Fruit fly (Drosophila melanogaster) whole organism, larva: ENCODE results near the gene Gr36b.

Experiments
- noc ChIP-seq: fragments of 200-800 bp; sonication (Bioruptor generic); optimal IDR thresholded peaks from 3 replicates; lab custom pipeline; 2019; ENCODE audit warnings: missing biosample characterization, mild to moderate bottlenecking, missing genetic modification characterization, moderate library complexity

The Gr36b gene

DNA sequence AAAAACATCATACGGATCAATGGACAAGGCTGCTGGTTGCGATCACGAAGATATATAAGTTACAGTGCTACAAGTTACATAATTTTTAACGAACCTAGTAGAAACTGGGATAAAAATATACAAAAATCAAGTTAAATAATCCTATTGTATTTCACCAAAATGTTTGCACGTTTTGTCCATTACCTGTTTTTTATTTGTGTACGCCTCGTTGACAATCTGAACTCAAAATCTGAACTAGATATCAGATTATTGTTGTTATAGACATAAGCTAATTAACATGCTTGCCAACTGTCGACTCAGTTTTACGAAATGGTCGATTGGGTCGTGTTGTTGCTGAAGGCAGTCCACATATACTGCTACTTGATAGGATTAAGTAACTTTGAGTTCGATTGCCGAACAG is at the start of gene Gr36b:
Gene Gr36b (plus strand): TSS at position 301 of the 400 bp plus-strand sequence.
- no peak for TF ChIP-seq noc (tag; lab: Kevin White, UChicago)

DNA sequence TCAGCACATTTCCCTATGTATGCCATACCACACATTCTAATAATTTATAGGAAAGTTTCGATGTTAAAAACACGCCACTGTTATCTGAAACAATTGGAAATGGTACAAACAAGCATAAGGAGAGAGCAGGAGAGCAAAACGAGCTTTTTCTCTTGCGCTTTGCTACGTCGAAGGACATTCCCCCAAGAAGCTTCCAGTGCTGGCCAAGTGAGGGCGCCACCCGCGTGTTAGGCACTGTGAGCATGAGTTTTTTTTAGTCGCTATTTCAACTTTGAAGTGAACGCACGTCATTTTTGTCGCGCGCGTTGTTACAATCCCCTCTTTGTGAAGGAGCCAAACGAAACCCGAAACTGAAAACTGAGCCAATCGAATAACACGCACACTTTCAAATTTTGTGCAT is 47.8 kb upstream of the Gr36b start, which contains the start of the genes CG34106 and beat-IIIa:
Gene CG34106 (plus strand): TSS at position 230 of the 400 bp plus-strand sequence.
Gene beat-IIIa (plus strand): TSS at position 230 of the 400 bp plus-strand sequence.
- TF ChIP-seq noc (tag; lab: Kevin White, UChicago) = no peak

DNA sequence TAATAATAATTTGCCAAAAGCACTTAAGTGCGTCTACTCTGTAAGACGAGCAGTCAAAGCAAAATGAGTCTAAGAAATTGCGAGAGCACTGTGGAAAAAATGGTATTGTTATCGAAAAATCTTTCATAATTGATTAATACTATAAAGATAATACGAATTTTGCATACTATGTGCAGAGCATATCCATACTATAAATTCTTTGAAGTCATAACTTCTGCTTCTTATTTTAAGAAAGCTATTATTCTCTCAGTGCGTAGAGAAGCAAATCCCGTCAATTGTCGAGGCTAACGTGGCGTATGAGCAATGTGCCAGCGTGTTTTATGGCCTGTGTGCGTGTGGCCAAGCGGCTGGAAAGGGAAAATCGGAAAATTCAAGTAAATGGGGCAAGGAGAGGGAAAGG is 18.9 kb upstream of the Gr36b start:
- no peak for TF ChIP-seq noc (tag; lab: Kevin White, UChicago)

DNA sequence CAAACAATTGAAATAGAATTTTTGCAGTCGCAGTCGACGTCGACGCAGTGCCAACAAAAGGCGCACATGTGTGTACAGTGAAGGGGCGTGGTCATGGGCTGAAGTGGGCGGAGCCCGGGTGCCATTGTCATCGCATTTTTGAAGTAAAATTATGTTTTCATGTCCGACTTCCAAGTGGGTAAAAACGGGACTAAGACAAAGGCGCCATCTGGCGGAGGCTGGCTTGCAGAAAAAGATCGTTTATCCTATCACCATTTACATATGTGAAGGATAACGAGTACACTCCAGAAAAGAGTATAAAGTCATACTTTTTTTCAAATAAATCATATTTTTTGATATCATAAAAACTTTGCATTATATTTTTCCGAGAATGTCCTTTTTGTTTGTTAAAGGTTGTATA is 15.2 kb upstream of the Gr36b start:
- TF ChIP-seq noc (tag; lab: Kevin White, UChicago) = no peak

DNA sequence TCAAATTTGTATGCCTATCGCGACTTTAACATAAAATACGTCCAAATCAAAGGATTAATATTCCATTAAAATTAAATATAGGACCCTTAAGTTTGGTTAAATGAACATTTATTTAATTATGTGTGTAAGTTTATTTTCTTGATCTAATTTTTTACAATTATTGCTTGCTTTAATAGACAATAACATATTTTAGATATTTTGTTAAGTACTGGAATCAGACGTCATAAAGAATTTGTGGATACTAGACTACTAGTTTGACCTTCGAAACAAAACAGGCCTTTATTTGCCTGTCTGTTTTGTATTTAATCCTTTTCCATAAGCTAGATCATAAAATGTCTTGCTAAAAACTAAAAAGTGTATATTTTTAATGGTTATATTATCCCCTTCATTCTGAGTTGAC is 5.4 kb upstream of the Gr36b start, which contains the start of gene CG34169:
Gene CG34169 (plus strand): TSS at position 301 of the 400 bp plus-strand sequence.
- TF ChIP-seq noc (tag; lab: Kevin White, UChicago) = no peak

DNA sequence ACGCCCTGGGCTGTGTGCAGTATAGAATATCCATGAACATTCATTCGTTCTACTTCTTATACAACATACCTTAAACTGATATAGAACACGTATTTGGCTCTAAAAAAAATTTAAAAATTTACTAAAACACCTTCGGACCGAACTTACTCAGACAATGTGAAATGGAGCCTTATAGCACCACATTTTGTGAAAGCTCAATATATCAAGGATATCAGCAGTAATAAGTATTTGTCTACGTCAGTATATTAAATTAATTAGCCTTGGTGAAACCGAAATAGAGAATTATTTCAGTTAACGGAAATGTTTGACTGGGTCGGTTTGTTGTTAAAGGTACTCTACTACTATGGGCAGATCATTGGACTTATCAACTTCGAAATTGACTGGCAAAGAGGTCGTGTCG is 2.3 kb upstream of the Gr36b start, which contains the start of gene Gr36a:
Gene Gr36a (plus strand): TSS at position 301 of the 400 bp plus-strand sequence.
- no peak for TF ChIP-seq noc (tag; lab: Kevin White, UChicago)

DNA sequence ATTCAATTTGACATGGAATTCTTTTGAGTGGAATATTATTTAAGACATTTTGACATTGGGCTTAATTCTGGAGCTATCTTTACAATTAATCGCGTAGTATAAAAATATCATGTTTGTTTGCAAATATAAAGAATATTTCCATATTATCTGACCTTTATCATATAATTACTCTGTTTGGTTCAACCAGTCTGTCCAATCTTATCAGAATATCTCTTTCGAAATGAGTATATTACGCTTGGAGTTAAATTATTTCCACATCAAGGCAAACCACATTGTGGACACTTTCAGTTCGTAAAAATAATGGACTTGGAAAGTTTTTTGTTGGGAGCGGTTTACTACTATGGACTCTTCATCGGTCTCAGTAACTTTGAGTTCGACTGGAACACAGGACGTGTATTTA is 1.5 kb downstream of the Gr36b start, which contains the start of gene Gr36c:
Gene Gr36c (plus strand): TSS at position 301 of the 400 bp plus-strand sequence.
- no peak for TF ChIP-seq noc (tag; lab: Kevin White, UChicago)

DNA sequence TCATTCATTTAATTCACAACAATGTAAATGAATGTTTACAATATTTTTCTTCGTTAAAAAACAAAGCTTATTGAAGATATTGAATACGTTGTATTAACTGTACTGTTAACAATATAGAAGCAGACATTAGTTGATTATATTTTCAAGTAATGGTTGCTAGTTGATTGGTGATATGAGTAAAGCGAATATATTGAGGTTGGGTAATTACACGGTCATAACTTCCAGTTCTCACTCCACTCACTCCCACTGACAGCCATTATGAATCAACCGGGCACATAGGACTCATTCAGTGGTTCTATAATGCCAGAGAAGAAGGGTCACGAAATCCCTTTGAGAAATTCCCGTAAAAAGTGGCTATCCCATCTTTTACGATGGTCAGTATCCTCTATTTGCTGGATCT is 3.1 kb downstream of the Gr36b start, which contains the start of gene Grl36a:
Gene Grl36a (plus strand): TSS at position 301 of the 400 bp plus-strand sequence.
- no peak for TF ChIP-seq noc (tag; lab: Kevin White, UChicago)

DNA sequence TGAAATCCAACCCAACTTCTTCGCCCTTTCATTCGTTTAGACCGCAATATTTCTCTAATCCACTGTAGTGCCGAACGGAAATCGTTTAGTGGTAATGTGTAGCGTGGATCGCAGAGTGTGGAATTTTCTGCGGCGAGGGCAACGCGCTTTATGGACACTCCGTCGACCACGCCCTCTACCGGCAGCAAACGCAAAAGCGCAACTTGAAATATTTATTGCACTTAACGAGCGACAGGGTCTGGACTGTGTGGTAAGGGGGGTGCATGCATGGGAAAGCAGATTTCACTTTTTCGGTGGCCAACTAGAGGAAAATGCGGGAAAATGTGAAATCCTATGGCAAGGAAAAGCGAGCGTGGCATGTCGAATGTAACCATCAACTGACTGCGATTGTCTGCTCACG is 16.6 kb downstream of the Gr36b start:
- no peak for TF ChIP-seq noc (tag; lab: Kevin White, UChicago)

DNA sequence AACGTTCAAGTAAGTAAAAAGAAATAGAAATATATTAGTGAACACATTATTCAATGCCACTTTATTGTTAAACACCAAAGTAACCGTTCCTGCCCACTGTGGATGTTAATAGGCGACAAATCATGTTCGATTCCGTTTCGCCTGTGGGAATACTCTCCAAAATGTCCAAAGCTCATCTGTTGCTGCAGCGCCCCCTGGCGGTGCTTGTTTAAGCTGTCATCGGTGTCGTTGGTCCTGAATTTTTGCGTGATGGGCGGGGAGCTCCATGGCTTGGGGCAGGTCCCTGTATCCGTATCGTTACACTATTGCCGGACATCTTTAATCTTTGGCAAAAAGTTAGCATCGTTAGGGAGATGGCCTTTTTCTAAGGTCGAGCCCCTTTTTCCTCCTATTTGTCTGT is 23.2 kb downstream of the Gr36b start:
- no peak for TF ChIP-seq noc (tag; lab: Kevin White, UChicago)

DNA sequence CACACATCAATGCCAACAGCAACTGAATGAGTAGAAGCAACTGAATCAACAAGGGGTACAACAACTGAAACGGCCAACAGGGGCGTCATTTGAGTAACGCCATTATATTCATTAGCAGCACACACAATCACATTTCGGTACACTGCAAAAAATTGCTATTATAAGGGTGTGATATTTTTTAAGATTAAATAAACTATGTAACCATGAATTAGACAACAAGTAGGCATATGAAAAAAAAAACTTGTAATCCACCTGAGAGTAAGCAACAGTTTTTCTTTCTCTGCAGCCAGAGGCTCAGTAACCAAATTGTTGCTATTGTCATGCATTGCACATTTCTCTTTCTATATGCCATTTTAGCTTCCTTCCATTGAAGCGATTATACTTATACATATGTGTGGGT is 25.3 kb downstream of the Gr36b start:
- no peak for TF ChIP-seq noc (tag; lab: Kevin White, UChicago)

DNA sequence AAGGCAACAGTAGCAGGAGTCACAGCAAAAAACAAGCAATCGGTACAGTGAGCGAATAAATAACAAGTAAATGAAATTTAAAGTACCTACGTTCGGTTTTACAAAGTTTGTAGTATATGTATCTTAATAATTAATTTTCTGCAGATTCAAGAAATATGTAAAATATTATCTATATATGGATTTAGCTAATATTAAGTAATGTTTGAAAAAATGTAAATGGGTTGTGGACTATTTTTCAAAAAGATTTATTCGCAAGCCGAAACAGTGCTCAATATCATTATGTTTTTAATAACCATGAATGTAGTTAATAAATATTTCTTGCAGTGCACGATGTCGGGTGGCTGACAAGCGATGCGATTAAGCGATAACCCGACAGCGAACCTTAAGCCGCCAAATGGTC is 28.5 kb downstream of the Gr36b start:
- TF ChIP-seq noc (tag; lab: Kevin White, UChicago) = no peak

DNA sequence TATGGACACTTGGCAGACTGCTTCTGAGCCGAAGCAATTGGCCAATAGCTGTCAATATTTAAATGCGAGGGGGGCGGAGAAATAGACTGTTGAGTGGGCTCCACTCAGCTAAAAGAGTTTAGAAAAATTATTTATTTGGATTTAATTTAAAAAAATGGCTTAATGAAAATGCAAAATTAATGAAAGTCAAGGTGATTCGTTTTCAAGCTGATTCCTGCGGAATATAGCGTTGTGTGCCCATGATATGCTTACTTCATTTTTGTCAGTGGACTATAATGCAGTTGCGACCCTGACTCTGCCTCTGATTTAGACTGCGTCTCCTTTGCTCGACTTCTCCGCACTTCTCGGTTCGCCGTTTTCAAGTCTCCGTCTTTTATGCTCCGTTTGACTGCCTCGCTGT is 38.3 kb downstream of the Gr36b start:
- TF ChIP-seq noc (tag; lab: Kevin White, UChicago) = no peak

DNA sequence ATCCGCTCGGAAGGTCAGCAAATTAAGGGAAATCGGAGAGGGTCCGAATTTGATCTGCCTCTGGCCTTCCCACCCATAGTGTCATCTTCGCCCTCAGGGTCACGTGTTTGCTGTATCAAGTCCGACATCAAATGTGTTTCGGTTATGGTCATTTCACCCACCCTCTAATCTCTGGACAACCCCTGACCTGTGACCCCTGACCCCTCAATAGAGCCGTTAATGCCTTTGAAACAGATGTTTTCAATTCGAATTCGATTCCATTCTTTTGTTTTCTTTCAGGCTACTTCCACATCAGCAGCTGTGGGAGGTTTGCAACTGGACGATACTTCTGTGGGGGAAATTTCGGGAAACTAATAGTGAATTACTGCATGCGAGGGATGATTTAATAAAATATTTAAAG is 42.9 kb downstream of the Gr36b start:
- no peak for TF ChIP-seq noc (tag; lab: Kevin White, UChicago)

DNA sequence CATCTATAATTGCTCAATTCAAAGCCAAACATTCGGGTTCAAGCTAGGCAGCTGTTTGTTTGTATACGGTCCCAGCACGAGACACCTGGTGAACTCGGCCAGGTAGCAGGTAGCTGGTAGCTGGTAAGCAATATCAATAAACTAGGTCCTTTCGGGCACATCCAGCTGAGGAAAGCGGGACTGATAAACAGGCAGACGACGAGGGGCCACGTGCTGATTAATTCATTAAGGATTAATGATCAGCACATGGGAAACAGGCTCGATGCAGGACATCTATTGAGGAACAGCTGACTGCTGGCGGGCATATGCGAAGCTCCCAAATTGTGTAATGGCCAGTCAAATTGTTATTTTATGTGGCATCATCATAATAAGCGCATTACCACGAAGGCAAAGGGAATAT is 43.6 kb downstream of the Gr36b start:
- TF ChIP-seq noc (tag; lab: Kevin White, UChicago) = no peak

DNA sequence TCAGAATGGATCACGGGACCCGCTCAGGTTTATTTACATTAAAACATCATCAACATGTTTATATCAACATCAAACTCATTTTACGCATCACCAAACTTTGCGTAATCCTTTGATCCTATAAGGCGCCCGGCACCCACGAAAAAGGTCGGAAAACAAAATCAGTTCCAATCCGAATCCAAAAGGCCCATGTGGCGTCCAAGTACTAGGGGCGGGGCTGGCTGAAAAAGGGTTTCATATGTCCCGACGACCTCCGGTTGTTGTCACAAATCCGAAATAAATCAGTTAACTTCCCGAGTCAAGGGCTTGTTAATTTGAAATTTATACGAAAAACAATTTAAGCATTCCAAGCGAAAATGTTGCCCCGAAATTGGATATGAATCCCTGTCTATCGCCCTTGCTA is 44.9 kb downstream of the Gr36b start:
- TF ChIP-seq noc (tag; lab: Kevin White, UChicago) = no peak

DNA sequence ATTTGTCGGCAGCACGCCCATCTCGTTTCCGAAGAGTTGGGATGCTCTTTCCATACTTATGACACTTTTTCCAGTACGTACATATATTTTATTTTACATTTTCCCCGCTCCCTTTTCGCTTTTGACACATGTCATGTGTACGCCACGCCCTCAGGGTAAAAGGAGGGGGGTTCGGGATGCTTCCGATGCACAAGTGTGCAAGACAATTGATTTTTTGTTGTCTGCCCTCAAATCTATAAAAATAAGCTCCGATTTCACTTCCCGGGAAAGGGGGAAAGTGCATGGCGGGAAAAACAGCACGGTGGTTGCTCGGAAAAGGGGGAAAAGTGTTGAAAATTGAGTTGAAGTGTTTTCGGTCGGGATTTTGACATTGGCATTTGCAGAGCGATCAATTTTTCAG is 48.5 kb downstream of the Gr36b start:
- TF ChIP-seq noc (tag; lab: Kevin White, UChicago) = no peak

DNA sequence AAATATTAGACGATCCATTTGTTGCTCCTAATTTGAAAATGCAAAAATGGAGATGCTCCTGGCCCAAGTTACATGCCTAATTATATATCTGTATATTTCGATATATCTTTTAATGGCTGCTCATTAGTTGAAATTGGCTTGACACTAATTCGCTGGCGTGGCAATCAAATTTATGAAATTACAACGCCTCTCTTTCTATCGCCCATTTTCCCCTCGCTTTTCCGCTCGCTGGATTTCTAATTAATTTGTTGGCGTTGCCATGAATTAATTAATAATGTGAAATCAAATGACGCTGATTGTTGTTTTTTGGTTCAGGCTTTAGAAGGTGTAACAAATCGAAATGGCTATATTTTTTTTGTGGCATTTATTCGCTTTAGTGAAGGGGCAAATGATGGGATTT is 49.5 kb downstream of the Gr36b start:
- no peak for TF ChIP-seq noc (tag; lab: Kevin White, UChicago)
